Worm (Caenorhabditis elegans) whole organism, young adult: Measurements from ENCODE around the gene his-69.

Experiments
- F23B12.7 ChIP-seq: sonication (generic microtip); optimal IDR thresholded peaks from 2 replicates; lab custom pipeline; 2017; ENCODE audit warnings: missing genetic modification characterization, mild to moderate bottlenecking, missing compliant biosample characterization, antibody characterized with exemption, moderate library complexity; ENCODE audit not compliant: insufficient read depth
- athp-1 ChIP-seq: sonication (generic microtip); optimal IDR thresholded peaks from 2 replicates; lab custom pipeline; 2017; ENCODE audit warnings: mild to moderate bottlenecking, missing genetic modification characterization, missing compliant biosample characterization
- attf-6 ChIP-seq: fragments of 200-800 bp; sonication (Bioruptor generic); IDR thresholded peaks from 2 replicates; pipeline ENCODE4 v1.3.6; 2022; ENCODE audit warnings: missing genetic modification reagents, missing genetic modification characterization, missing compliant biosample characterization
- egrh-3 ChIP-seq: fragments of 200-800 bp; sonication (Bioruptor generic); IDR thresholded peaks from 2 replicates; pipeline ENCODE4 v1.3.6; 2022; ENCODE audit warnings: missing genetic modification reagents, missing genetic modification characterization, missing compliant biosample characterization
- hrde-1 ChIP-seq: sonication (generic microtip); optimal IDR thresholded peaks from 2 replicates; lab custom pipeline; 2016; ENCODE audit warnings: missing genetic modification characterization, mild to moderate bottlenecking, missing compliant biosample characterization, moderate library complexity, missing genotype, missing genetic modification reagents, borderline replicate concordance

DNA sequence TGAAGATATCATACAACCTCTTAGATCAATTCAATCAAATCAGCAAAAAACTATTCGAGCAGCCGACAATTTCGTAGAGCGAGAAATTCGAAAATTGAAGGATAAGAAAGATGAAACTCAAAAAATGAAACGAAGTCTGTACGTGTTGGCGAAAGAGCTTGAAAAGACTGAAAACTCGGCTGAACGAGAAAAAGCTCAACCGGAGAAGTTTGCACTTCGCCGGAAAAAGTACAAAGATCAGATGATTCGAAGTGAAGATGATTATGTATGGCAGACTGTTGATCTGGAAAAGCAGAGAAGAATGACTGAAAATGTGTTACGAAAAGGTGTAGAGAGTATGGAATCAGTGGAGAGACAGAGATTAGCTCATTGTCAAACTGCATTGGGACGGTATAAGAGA, 45.5 kb downstream of the his-69 start:
- no peak for TF ChIP-seq attf-6 (GFP tag; lab: Robert Waterston, UW)
- no peak for TF ChIP-seq hrde-1
- TF ChIP-seq F23B12.7, result no peak
- TF ChIP-seq athp-1 (tag; lab: Kevin White, UChicago), result no peak
- TF ChIP-seq egrh-3 (GFP tag; lab: Robert Waterston, UW), result no peak
